Fruit fly (Drosophila melanogaster): ENCODE measurements around the gene Ocho.

Gene Ocho

dm6 chr3L:15009681-15010080 lies 35.0 kb downstream of the Ocho start (continued):
- TF ChIP-seq CG14050 (GFP tag; IDR thresholded peaks at IDR 0.05) (no peak), CG8290 (GFP tag; optimal IDR thresholded peaks at IDR 0.05) (no peak), CG8290 (tag; optimal IDR thresholded peaks at IDR 0.05) (no peak), onecut (GFP tag; IDR thresholded peaks at IDR 0.05) (no peak), Ravus (GFP tag; IDR thresholded peaks at IDR 0.05) (no peak), CG13424 (tag; optimal IDR thresholded peaks at IDR 0.05) (peak; percentile 11), CG1529 (GFP tag; optimal IDR thresholded peaks at IDR 0.05) (no peak), CG8281 (tag; optimal IDR thresholded peaks at IDR 0.05) (no peak), tgo (GFP tag; IDR thresholded peaks at IDR 0.05) (no peak), ken (GFP tag; IDR thresholded peaks at IDR 0.05) (no peak), bigmax (GFP tag; optimal IDR thresholded peaks at IDR 0.05) (no peak), CG31441 (GFP tag; IDR thresholded peaks at IDR 0.05) (0 out of 2 replicates have a peak, but pooled peaks have one; percentile 22), CG11085 (GFP tag; IDR thresholded peaks at IDR 0.05) (no peak), Ets65A (GFP tag) (peak; percentile 82), CG12155 (GFP tag; optimal IDR thresholded peaks at IDR 0.05) (no peak), CG12299 (tag; optimal IDR thresholded peaks at IDR 0.05) (no peak), CG9876 (GFP tag; optimal IDR thresholded peaks at IDR 0.05) (no peak), CG9932 (GFP tag; IDR thresholded peaks at IDR 0.05) (no peak), CG10209 (GFP tag; optimal IDR thresholded peaks at IDR 0.05) (no peak), ro (GFP tag; IDR thresholded peaks at IDR 0.05) (no peak), CG11456 (GFP tag; IDR thresholded peaks at IDR 0.05) (no peak), fd96Cb (tag; optimal IDR thresholded peaks at IDR 0.05) (no peak), Ets97D (GFP tag; optimal IDR thresholded peaks at IDR 0.05) (no peak), fru (optimal IDR thresholded peaks at IDR 0.05) (no peak), CG10267 (tag; optimal IDR thresholded peaks at IDR 0.05) (no peak), CG17359 (tag; optimal IDR thresholded peaks at IDR 0.05) (peak; percentile 26), cas (GFP tag; IDR thresholded peaks at IDR 0.05) (no peak), Hr78 (GFP tag; optimal IDR thresholded peaks at IDR 0.05) (no peak), Oli (tag; optimal IDR thresholded peaks at IDR 0.05) (peak; percentile 12), CG4707 (GFP tag; optimal IDR thresholded peaks at IDR 0.05) (no peak), CG17568 (GFP tag; optimal IDR thresholded peaks at IDR 0.05) (no peak), phol (tag; optimal IDR thresholded peaks at IDR 0.05) (peak; percentile 3), pho (GFP tag; optimal IDR thresholded peaks at IDR 0.05) (no peak), sr (GFP tag; IDR thresholded peaks at IDR 0.05) (no peak), CG9797 (GFP tag; optimal IDR thresholded peaks at IDR 0.05) (no peak), pum (GFP tag; optimal IDR thresholded peaks at IDR 0.05) (no peak), Atf6 (GFP tag; IDR thresholded peaks at IDR 0.05) (no peak), grau (tag; optimal IDR thresholded peaks at IDR 0.05) (peak; percentile 5), CG11504 (tag; optimal IDR thresholded peaks at IDR 0.05) (peak; percentile 38), dmrt99B (tag; optimal IDR thresholded peaks at IDR 0.05) (peak; percentile 19), bsh (GFP tag; optimal IDR thresholded peaks at IDR 0.05) (peak in 1 of 2 experiments; percentile 0), CG13123 (GFP tag; optimal IDR thresholded peaks at IDR 0.05) (no peak), CG33213 (GFP tag; optimal IDR thresholded peaks at IDR 0.05) (no peak), trem (tag; optimal IDR thresholded peaks at IDR 0.05) (no peak), danr (GFP tag; IDR thresholded peaks at IDR 0.05) (no peak), E2f2 (GFP tag; IDR thresholded peaks at IDR 0.05) (no peak), CG8388 (GFP tag; optimal IDR thresholded peaks at IDR 0.05) (peak; percentile 12), CG2678 (tag; optimal IDR thresholded peaks at IDR 0.05) (peak; percentile 27), sim (GFP tag; IDR thresholded peaks at IDR 0.05) (no peak), chinmo (GFP tag; IDR thresholded peaks at IDR 0.05; ENCODE audit: partially characterized antibody) (no peak), Xrp1 (GFP tag; IDR thresholded peaks at IDR 0.05) (no peak), Blimp-1 (GFP tag; optimal IDR thresholded peaks at IDR 0.05) (peak; percentile 26), dimm (GFP tag; IDR thresholded peaks at IDR 0.05) (no peak)
